Worm (Caenorhabditis elegans) whole organism, young adult: ENCODE results near the gene K08H10.10.

Source experiments
- C17E4.6 ChIP-seq: fragments of 200-800 bp; sonication (Bioruptor generic); IDR thresholded peaks from 2 replicates; pipeline ENCODE4 v1.3.6; 2022; ENCODE audit warnings: missing genetic modification reagents, missing genetic modification characterization, missing compliant biosample characterization
- F10E7.11 ChIP-seq: sonication (generic microtip); optimal IDR thresholded peaks from 2 replicates; lab custom pipeline; 2017; ENCODE audit warnings: mild to moderate bottlenecking, missing genetic modification characterization, moderate library complexity, missing compliant biosample characterization
- F49E8.2 ChIP-seq: sonication (generic microtip); optimal IDR thresholded peaks from 3 replicates; lab custom pipeline; 2017; ENCODE audit warnings: missing genetic modification characterization, mild to moderate bottlenecking, missing compliant biosample characterization, antibody characterized with exemption, moderate library complexity; ENCODE audit not compliant: insufficient read depth
- K12H6.12 ChIP-seq: fragments of 200-800 bp; sonication (Bioruptor generic); optimal IDR thresholded peaks from 2 replicates; lab custom pipeline; 2018; ENCODE audit warnings: mild to moderate bottlenecking, missing genetic modification characterization, missing compliant biosample characterization
- T26A5.8 ChIP-seq: sonication (generic microtip); optimal IDR thresholded peaks from 2 replicates; lab custom pipeline; 2016; ENCODE audit warnings: missing genetic modification characterization, missing compliant biosample characterization
- Y79H2A.3 ChIP-seq: fragments of 200-800 bp; sonication (Bioruptor generic); conservative IDR thresholded peaks from 2 replicates; pipeline ENCODE4 v1.3.6; 2022; ENCODE audit warnings: missing genetic modification reagents, missing genetic modification characterization, missing compliant biosample characterization
- Y95B8A.8 ChIP-seq: fragments of 200-800 bp; sonication (Bioruptor generic); IDR thresholded peaks from 2 replicates; pipeline ENCODE4 v1.3.6; 2022; ENCODE audit warnings: missing genetic modification reagents, missing genetic modification characterization, missing compliant biosample characterization
- ama-1 ChIP-seq, 3 experiments: fragments of 150-350 bp in 1 of 3; sonication (generic microtip) in 2 of 3; optimal IDR thresholded peaks; 2 replicates each; lab custom pipeline; 2014 to 2018; ENCODE audit warnings: missing biosample characterization in 2 of 3, missing genetic modification characterization in 2 of 3, missing genetic modification reagents in 2 of 3
- attf-3 ChIP-seq: fragments of 200-800 bp; sonication (Bioruptor generic); conservative IDR thresholded peaks from 2 replicates; pipeline ENCODE4 v1.3.6; 2022; ENCODE audit warnings: missing genetic modification reagents, missing genetic modification characterization, missing compliant biosample characterization
- bed-1 ChIP-seq: fragments of 200-800 bp; sonication (Bioruptor generic); IDR thresholded peaks from 2 replicates; pipeline ENCODE4 v1.3.6; 2022; ENCODE audit warnings: missing genetic modification reagents, missing genetic modification characterization, missing compliant biosample characterization
- ccch-3 ChIP-seq: fragments of 200-800 bp; sonication (Bioruptor generic); optimal IDR thresholded peaks from 2 replicates; lab custom pipeline; 2018; ENCODE audit warnings: mild to moderate bottlenecking, missing genetic modification characterization, missing compliant biosample characterization
- ceh-58 ChIP-seq: fragments of 200-800 bp; sonication (Bioruptor generic); IDR thresholded peaks from 2 replicates; pipeline ENCODE4 v1.3.6; 2022; ENCODE audit warnings: missing genetic modification characterization, missing compliant biosample characterization
- die-1 ChIP-seq: sonication (generic microtip); optimal IDR thresholded peaks from 2 replicates; lab custom pipeline; 2016; ENCODE audit warnings: missing genotype, mild to moderate bottlenecking, missing genetic modification characterization, missing compliant biosample characterization
- egl-18 ChIP-seq: fragments of 200-800 bp; sonication (Bioruptor generic); IDR thresholded peaks from 2 replicates; pipeline ENCODE4 v1.3.6; 2022; ENCODE audit warnings: missing genetic modification reagents, missing genetic modification characterization, missing compliant biosample characterization
- lsl-1 ChIP-seq: fragments of 200-800 bp; sonication (Bioruptor generic); optimal IDR thresholded peaks from 2 replicates; lab custom pipeline; 2018; ENCODE audit warnings: mild to moderate bottlenecking, missing genetic modification characterization, moderate library complexity, missing compliant biosample characterization
- lsy-27 ChIP-seq: sonication (generic microtip); optimal IDR thresholded peaks from 2 replicates; lab custom pipeline; 2017; ENCODE audit warnings: missing genetic modification characterization, mild to moderate bottlenecking, missing compliant biosample characterization, antibody characterized with exemption, missing genotype, borderline replicate concordance; ENCODE audit not compliant: insufficient read depth
- madf-10 ChIP-seq: sonication (generic microtip); optimal IDR thresholded peaks from 2 replicates; lab custom pipeline; 2016; ENCODE audit warnings: mild to moderate bottlenecking, missing genetic modification characterization, missing compliant biosample characterization
- nfyb-1 ChIP-seq: fragments of 200-800 bp; sonication (Bioruptor generic); IDR thresholded peaks from 2 replicates; pipeline ENCODE4 v1.3.6; 2022; ENCODE audit warnings: missing genetic modification reagents, missing genetic modification characterization, missing compliant biosample characterization
- nhr-179 ChIP-seq: sonication (generic microtip); optimal IDR thresholded peaks from 2 replicates; lab custom pipeline; 2016; ENCODE audit warnings: mild to moderate bottlenecking, missing genetic modification characterization, missing compliant biosample characterization
- nhr-27 ChIP-seq: fragments of 200-800 bp; sonication (Bioruptor generic); optimal IDR thresholded peaks from 2 replicates; lab custom pipeline; 2018; ENCODE audit warnings: mild to moderate bottlenecking, missing genetic modification characterization, moderate library complexity, missing compliant biosample characterization
- snpc-4 ChIP-seq, 5 experiments: fragments of 150-350 bp in 1 of 5; sonication (generic microtip) in 4 of 5; optimal IDR thresholded peaks; 2 replicates each; lab custom pipeline; 2014 to 2018; ENCODE audit warnings: missing genetic modification characterization in 5 of 5, missing biosample characterization in 3 of 5, antibody characterized with exemption in 2 of 5, mild to moderate bottlenecking in 2 of 5, missing compliant biosample characterization in 2 of 5, missing genotype in 2 of 5, moderate library complexity in 2 of 5, missing genetic modification reagents in 1 of 5
- somi-1 ChIP-seq: fragments of 200-800 bp; sonication (Bioruptor generic); optimal IDR thresholded peaks from 2 replicates; lab custom pipeline; 2018; ENCODE audit warnings: mild to moderate bottlenecking, missing genetic modification characterization, missing compliant biosample characterization
- unc-130 ChIP-seq: sonication (generic microtip); optimal IDR thresholded peaks from 2 replicates; lab custom pipeline; 2016; ENCODE audit warnings: missing genetic modification reagents, missing genetic modification characterization, missing compliant biosample characterization
- xnd-1 ChIP-seq: sonication (generic microtip); optimal IDR thresholded peaks from 2 replicates; lab custom pipeline; 2016; ENCODE audit warnings: missing genotype, missing genetic modification reagents, missing genetic modification characterization, missing compliant biosample characterization
- zfh-2 ChIP-seq: fragments of 200-800 bp; sonication (Bioruptor generic); conservative IDR thresholded peaks from 2 replicates; pipeline ENCODE4 v1.3.6; 2022; ENCODE audit warnings: missing genetic modification reagents, missing genetic modification characterization, missing compliant biosample characterization
- zim-3 ChIP-seq: sonication (generic microtip); optimal IDR thresholded peaks from 2 replicates; lab custom pipeline; 2017; ENCODE audit warnings: mild to moderate bottlenecking, missing genetic modification characterization, moderate library complexity, missing compliant biosample characterization
- ztf-18 ChIP-seq: sonication (generic microtip); optimal IDR thresholded peaks from 2 replicates; lab custom pipeline; 2016; ENCODE audit warnings: missing genotype, mild to moderate bottlenecking, missing genetic modification characterization, missing compliant biosample characterization
- ztf-3 ChIP-seq: fragments of 200-800 bp; sonication (Bioruptor generic); optimal IDR thresholded peaks from 2 replicates; lab custom pipeline; 2018; ENCODE audit warnings: mild to moderate bottlenecking, missing genetic modification characterization, missing compliant biosample characterization
- ztf-6 ChIP-seq: fragments of 200-800 bp; sonication (Bioruptor generic); IDR thresholded peaks from 2 replicates; pipeline ENCODE4 v1.3.6; 2022; ENCODE audit warnings: missing genetic modification reagents, missing genetic modification characterization, missing compliant biosample characterization

The K08H10.10 gene

DNA sequence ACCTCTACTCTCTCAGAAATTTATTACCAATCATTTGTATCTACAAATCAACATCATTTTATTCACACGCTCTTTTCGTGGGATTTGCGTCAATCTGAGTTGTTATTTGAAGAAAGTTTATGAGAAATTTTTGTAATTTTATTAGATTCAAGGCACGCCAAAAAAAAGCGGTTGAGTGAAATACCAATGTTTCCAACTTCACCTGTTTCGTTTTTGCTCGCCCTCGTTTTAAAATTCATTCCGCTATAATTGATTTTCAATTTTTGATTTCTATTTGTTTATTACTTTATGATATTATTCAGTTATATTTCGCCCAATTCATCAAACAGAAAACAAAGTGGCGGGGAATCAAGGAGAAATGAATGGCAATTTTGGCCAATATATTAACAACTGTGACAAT lies at the start of gene K08H10.10:
TSS of gene K08H10.10 (plus strand) at position 301 of the 400 bp plus-strand sequence.
- no peak for TF ChIP-seq attf-3
- no peak for TF ChIP-seq lsl-1 (GFP tag; lab: Kevin White, UChicago)
- TF ChIP-seq Y79H2A.3 (GFP tag; lab: Robert Waterston, UW) = no peak
- no peak for TF ChIP-seq snpc-4 (GFP tag; optimal IDR thresholded peaks at IDR 0.05; lab: Kevin White, UChicago)
- TF ChIP-seq snpc-4 (tag; optimal IDR thresholded peaks at IDR 0.05; lab: Kevin White, UChicago) = no peak

ce11 chrV:9952396-9952795 lies 48.5 kb upstream of the K08H10.10 start, which contains the start of gene mam-5:
Gene mam-5, plus strand, starts transcription at chrV:9952699.
- no peak for TF ChIP-seq madf-10 (tag; lab: Kevin White, UChicago)

DNA sequence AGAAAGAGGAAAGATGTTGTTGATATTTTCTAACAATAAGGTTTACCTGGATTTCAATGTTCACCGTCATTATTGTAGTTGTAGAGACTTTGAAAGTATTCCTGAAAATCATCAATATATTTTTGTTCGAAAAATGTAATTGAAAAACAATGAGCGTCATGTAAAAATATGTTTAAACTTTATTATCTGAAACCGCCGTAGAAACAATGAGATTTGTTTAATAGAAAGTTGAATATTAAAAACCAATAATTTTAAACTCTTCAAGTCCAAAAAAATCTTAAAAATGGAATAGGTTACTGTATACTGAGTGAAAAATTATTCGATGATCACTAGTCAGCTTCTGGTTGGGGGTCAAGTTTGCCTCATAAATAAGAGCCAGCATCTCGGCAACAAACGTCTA lies 42.6 kb upstream of the K08H10.10 start, which contains the start of gene anmt-3:
TSS of gene anmt-3 (minus strand) at position 101 of the 400 bp plus-strand sequence.
- TF ChIP-seq C17E4.6 (GFP tag; lab: Robert Waterston, UW) (no peak), F49E8.2 (no peak), ccch-3 (GFP tag; lab: Kevin White, UChicago) (no peak), T26A5.8 (tag; lab: Kevin White, UChicago) (no peak)

DNA sequence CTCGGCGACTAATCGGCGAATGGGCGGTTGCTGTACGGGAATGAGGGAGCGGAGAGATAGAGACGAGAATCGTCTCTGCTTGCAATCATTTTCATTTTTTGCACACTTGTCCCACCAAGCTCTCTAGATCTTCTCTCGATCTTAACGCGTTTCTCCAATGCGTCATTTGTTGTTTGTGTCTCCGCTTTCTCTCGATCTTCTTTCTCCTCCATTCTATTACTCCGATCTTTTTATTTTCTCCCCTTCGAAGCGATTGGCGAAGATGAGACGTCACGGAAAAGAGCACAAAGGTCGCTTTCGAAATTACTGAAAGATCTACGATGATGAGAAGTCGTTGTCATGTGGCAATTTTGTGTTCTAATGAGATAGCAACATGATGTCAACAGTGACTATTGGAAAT lies 42.2 kb upstream of the K08H10.10 start:
- TF ChIP-seq ztf-6 (GFP tag; lab: Robert Waterston, UW) (no peak), Y79H2A.3 (GFP tag; lab: Robert Waterston, UW) (no peak), zfh-2 (GFP tag; lab: Robert Waterston, UW) (no peak), somi-1 (GFP tag; lab: Kevin White, UChicago) (no peak), egl-18 (GFP tag; lab: Robert Waterston, UW) (no peak), bed-1 (GFP tag; lab: Robert Waterston, UW) (no peak), Y95B8A.8 (GFP tag; lab: Robert Waterston, UW) (no peak), ama-1 (optimal IDR thresholded peaks at IDR 0.05; lab: Kevin White, UChicago) (no peak), ama-1 (GFP tag; optimal IDR thresholded peaks at IDR 0.05; lab: Kevin White, UChicago) (no peak), zim-3 (tag; lab: Kevin White, UChicago) (no peak), F49E8.2 (no peak), nhr-179 (tag; lab: Kevin White, UChicago) (no peak), lsy-27 (tag; lab: Kevin White, UChicago) (no peak), die-1 (tag; lab: Kevin White, UChicago) (no peak)

DNA sequence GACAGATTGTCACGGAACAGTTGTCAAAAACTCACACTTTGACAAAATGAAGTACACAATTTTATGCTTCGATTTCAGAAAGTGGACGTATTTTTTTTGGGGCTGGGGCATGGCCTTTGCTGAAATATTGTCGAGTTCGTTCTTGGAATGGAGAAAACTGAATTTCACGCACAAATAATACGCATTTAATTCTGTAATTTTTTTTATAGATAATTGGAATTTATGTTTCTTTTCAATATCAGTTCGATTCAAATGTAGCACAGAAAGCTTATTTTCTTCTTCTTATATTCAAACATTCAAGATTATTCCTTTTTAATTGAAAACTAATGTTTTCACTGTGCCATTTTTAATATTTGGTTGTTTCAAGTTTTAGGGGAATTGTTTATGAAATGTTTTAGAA lies 40.5 kb upstream of the K08H10.10 start, which contains the start of gene T07C12.10:
TSS of gene T07C12.10 (minus strand) at position 101 of the 400 bp plus-strand sequence.
- TF ChIP-seq ztf-3 (GFP tag; lab: Kevin White, UChicago) (no peak), unc-130 (GFP tag; lab: Kevin White, UChicago) (no peak), xnd-1 (tag; lab: Kevin White, UChicago) (no peak), nfyb-1 (GFP tag; lab: Robert Waterston, UW) (no peak), F10E7.11 (tag; lab: Kevin White, UChicago) (no peak), Y95B8A.8 (GFP tag; lab: Robert Waterston, UW) (no peak), ceh-58 (GFP tag; lab: Robert Waterston, UW) (no peak), ztf-18 (tag; lab: Kevin White, UChicago) (no peak), nhr-27 (tag; lab: Kevin White, UChicago) (no peak), K12H6.12 (tag; lab: Kevin White, UChicago) (no peak), madf-10 (tag; lab: Kevin White, UChicago) (no peak)
- TF ChIP-seq, all 124 proteins: peak for 0
